Fruit fly (Drosophila melanogaster): ENCODE data around the gene CG1368.

Gene CG1368

DNA sequence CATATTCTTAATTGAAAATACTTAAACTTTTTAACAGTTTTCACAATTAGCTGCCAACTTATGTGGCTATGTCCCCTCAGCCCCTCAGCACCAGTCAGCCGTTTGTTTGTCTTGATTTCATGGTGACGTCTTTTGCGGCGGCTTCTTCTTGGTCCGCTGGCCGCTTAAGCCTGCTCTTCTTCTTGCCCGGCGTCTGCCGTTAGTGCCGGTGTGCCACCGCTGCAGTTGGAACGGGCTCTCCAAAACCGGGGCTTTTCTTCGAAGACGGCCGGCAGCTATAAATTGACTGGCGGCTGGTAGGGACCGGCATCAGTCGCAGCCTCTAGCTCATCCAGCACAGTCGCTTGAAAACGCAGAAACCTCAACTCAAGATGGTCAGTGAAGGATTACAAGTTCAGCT, at the start of gene CG1368:
CG1368 (plus strand) TSS at position 301 of the 400 bp plus-strand sequence.
- TF ChIP-seq noc (tag; optimal IDR thresholded peaks at IDR 0.05) = no peak

DNA sequence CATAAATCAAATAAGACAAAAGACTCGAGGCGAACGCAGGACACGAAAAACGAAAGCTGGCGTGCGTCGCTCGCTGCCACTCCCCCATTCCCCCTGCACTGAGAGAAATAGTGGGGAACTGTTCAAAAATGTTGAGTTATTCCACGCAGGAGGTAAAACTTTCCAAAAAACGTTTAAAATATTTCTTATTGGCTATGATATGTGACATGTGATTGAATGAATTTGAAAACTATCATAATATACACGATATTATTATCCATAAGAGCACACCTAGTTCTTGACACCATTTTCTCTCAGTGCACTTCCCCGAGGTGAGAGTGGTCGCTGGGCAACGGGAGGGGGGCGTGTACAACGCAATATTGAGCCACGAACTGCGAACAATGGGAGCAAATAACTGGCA, 40.6 kb upstream of the CG1368 start:
- TF ChIP-seq noc (tag; optimal IDR thresholded peaks at IDR 0.05) = no peak

DNA sequence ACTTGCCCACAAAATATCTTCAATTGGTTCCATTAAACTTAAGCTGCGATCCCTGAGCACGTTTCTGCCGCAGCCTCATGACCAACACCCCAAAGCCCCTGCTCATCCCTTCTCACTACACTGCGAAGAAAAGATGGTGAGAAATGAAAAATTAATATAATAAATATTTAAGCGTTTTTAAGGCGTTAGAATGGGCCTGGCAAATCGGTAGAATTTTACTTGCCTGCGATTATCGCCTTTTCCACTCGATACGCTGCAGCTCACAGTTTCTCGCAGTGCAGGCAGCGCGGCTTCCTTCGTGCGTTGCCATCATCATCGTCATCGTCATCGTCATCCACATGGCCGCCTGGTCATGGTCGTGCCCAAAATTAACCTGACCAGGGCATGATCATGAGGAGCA, 26.4 kb upstream of the CG1368 start:
- no peak for TF ChIP-seq noc (tag; optimal IDR thresholded peaks at IDR 0.05)

- no peak for TF ChIP-seq noc (tag; optimal IDR thresholded peaks at IDR 0.05)
Observed at dm6 chrX:14149312-14149711, 25.2 kb upstream of the CG1368 start.

DNA sequence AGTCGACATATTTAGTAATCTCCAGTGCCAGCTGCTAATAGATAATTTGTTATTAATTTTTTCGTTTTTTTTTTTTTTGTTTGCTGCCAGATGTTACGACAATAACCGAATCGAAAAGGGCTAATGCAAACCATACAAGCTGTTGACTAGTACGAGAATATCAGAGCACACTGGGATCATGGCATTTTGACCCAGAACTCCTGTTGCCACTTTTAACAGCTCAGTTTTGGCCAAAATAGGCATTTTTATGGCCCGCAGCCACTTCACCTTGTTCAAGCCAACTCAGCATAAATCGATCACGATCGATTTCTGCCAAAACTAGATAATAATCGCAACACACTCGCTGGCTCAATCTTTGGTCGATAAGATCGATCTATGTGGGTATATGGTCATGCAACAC, 22.6 kb upstream of the CG1368 start, which contains the start of gene CG12479:
CG12479 (minus strand) TSS at position 101 of the 400 bp plus-strand sequence.
- TF ChIP-seq noc (tag; optimal IDR thresholded peaks at IDR 0.05) = no peak

DNA sequence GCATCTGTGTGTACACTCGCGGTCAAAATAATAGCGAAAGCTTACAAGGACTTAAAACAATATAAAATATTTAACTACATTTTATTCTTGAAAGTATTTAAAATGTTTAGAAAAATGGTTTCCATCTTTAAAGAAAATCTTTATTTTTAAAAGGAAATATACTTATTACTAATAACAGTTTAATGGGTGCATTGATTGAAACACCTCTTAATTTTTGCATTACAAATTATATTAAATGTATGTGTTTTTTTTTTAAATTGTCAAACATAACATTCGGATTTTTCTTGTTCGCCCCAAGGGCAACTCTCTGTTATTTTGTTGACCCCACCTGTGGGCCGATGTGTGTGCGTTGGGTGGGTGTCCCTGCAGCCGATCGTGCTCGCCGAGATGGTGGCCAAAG, 20.9 kb upstream of the CG1368 start:
- no peak for TF ChIP-seq noc (tag; optimal IDR thresholded peaks at IDR 0.05)

DNA sequence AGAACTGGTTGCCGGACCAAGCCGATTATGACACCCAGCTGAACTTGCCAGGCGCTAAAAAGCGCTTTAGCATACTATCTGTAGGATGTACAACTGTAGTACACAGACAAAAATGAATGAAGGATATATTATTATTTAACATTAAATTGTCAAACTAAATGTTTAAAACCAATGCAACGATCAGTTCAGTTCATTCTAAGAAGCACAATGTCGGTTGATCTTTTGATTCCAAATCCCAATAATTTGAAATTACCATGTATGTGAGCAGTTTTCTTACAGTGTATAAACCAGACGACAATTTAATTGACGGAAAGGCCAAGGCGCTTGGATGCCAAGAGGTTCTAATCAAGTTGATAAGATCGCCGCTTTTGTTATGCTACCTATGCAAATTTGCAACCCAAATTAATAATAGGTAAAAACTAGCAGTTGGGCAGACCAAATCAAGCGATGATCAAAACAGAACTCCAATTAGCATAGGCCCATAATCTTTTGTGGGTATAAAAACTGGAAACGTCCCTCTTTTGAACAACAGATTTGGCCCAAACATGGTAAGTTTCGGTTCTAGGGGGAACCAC, 5.4 kb upstream of the CG1368 start, which contains the start of gene CG12480:
CG12480 (plus strand) TSS at position 525 of the 575 bp plus-strand sequence.
- TF ChIP-seq noc (tag; optimal IDR thresholded peaks at IDR 0.05) = peak; percentile 87

DNA sequence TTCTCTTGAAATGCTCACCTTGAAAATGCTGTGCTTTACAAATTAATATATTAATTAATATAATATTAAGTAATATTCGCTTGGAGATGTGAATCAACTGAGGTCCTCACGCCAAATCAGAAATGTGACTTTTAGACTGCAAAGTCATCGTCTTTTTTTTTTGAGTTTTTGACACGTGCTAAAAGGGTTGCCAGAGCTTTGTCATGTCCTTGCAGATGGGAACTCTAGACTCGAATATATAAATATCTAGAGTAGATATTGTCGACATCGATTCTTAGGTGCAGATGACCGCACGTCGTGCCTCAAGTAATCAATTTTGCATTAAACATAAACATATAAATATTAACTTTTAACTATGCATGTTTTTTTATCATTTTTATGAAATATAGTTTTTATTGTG, 2.0 kb upstream of the CG1368 start, which contains the start of gene betaNACtes1:
betaNACtes1 (minus strand) TSS at position 101 of the 400 bp plus-strand sequence.
- TF ChIP-seq noc (tag; optimal IDR thresholded peaks at IDR 0.05) = no peak

- no peak for TF ChIP-seq noc (tag; optimal IDR thresholded peaks at IDR 0.05)
Observed at dm6 chrX:14173654-14174053, 902 bp upstream of the CG1368 start.

dm6 chrX:14175663-14176062, 1.1 kb downstream of the CG1368 start:
- no peak for TF ChIP-seq noc (tag; optimal IDR thresholded peaks at IDR 0.05)

- peak; percentile 3 for TF ChIP-seq noc (tag; optimal IDR thresholded peaks at IDR 0.05)
Observed at dm6 chrX:14176623-14177022, 2.1 kb downstream of the CG1368 start, which contains the start of gene CG11581. TSS of gene CG11581 (plus strand) at chrX:14176923.

DNA sequence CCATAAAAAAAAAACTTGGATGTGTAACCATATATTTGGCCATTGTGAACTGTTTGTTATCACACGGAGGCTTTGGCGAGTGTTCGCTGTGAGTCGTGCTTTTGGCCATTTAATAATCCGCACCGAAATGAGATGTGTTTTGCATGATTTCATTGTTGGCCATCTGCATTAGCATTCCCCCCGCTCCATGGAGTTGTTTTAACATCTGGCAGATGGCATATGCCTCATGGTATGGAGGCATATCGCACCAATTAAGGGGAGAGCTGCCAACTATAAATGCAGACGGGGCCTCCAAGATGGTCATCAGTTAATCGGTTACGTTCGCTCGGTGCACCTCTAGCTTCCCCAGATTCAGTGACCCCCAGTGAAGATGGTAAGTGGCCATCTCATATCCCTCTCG, 6.2 kb downstream of the CG1368 start, which contains the start of gene CG11584:
CG11584 (plus strand) TSS at position 301 of the 400 bp plus-strand sequence.
- no peak for TF ChIP-seq noc (tag; optimal IDR thresholded peaks at IDR 0.05)

dm6 chrX:14184062-14184611, 9.6 kb downstream of the CG1368 start, which contains the start of gene CG32603:
TSS of gene CG32603 (plus strand) at chrX:14184561.
- no peak for TF ChIP-seq noc (tag; optimal IDR thresholded peaks at IDR 0.05)

- TF ChIP-seq noc (tag; optimal IDR thresholded peaks at IDR 0.05) = no peak
Observed at dm6 chrX:14186953-14187352, 12.4 kb downstream of the CG1368 start, which contains the start of gene CG12481. TSS of gene CG12481 (plus strand) at chrX:14187253.

DNA sequence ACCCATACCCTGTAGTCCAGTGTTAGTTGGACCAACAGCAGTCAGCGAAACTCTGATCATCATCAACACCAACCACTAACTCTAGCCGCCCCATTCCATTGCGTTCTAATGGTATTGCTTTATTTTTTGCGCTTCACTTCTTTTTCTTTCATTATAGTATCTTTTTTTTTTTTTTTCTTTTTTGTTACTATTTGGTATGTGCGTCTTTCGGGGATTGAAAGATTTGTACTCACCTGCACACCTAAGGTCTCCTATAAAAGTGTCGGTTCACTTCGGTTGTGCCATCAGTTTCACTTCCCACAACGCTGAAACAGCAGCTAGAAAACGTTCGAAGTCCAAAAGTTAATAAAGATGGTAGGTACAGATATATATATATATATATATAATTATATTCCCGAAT, 14.7 kb downstream of the CG1368 start, which contains the start of gene CG11585:
CG11585 (plus strand) TSS at position 301 of the 400 bp plus-strand sequence.
- no peak for TF ChIP-seq noc (tag; optimal IDR thresholded peaks at IDR 0.05)

dm6 chrX:14191918-14192317, 17.4 kb downstream of the CG1368 start, which contains the start of gene CG13403:
TSS of gene CG13403 (minus strand) at chrX:14192018.
- TF ChIP-seq noc (tag; optimal IDR thresholded peaks at IDR 0.05) = no peak

dm6 chrX:14193013-14193412, 18.5 kb downstream of the CG1368 start, which contains the start of gene yl:
TSS of gene yl (plus strand) at chrX:14193214.
- no peak for TF ChIP-seq noc (tag; optimal IDR thresholded peaks at IDR 0.05)

All from whole organism, larva.